Fruit fly (Drosophila melanogaster) whole organism, embryonic: Measurements from ENCODE around the gene fend.
A peak's percentile ranks its signal among the peaks of the same experiment; 100 is the strongest.

ENCODE experiments used
- C15 ChIP-seq: fragments of 200-800 bp; sonication (Bioruptor generic); IDR thresholded peaks from 3 replicates; pipeline ENCODE4 v1.3.6; 2022; ENCODE audit warnings: missing biosample characterization, missing genetic modification characterization
- CG12769 ChIP-seq: fragments of 200-800 bp; sonication (Bioruptor generic); optimal IDR thresholded peaks from 2 replicates; lab custom pipeline; 2019; ENCODE audit warnings: missing biosample characterization, mild to moderate bottlenecking, missing genetic modification characterization, moderate library complexity
- CG12942 ChIP-seq: fragments of 200-800 bp; sonication (Bioruptor generic); optimal IDR thresholded peaks from 3 replicates; lab custom pipeline; 2016; ENCODE audit warnings: missing biosample characterization, missing genetic modification characterization
- CG14014 ChIP-seq: fragments of 200-800 bp; sonication (Bioruptor generic); IDR thresholded peaks from 2 replicates; pipeline ENCODE4 v1.3.6; 2022; ENCODE audit warnings: missing biosample characterization, missing genetic modification characterization
- CG1647 ChIP-seq: fragments of 200-800 bp; sonication (Bioruptor generic); optimal IDR thresholded peaks from 3 replicates; lab custom pipeline; 2016; ENCODE audit warnings: missing biosample characterization, missing genetic modification characterization
- CG16813 ChIP-seq: fragments of 200-800 bp; sonication (Bioruptor generic); IDR thresholded peaks from 3 replicates; pipeline ENCODE4 v1.3.6; 2022; ENCODE audit warnings: missing biosample characterization, missing genetic modification characterization; ENCODE audit not compliant: partially characterized antibody
- CG17359 ChIP-seq: fragments of 200-800 bp; sonication (Bioruptor generic); optimal IDR thresholded peaks from 3 replicates; lab custom pipeline; 2018; ENCODE audit warnings: missing biosample characterization, mild to moderate bottlenecking, missing genetic modification characterization, moderate library complexity
- CG17568 ChIP-seq: fragments of 200-800 bp; sonication (Bioruptor generic); optimal IDR thresholded peaks from 2 replicates; lab custom pipeline; 2018; ENCODE audit warnings: missing biosample characterization, mild to moderate bottlenecking, missing genetic modification characterization, moderate library complexity
- CG17802 ChIP-seq: fragments of 200-800 bp; sonication (Bioruptor generic); optimal IDR thresholded peaks from 2 replicates; lab custom pipeline; 2018; ENCODE audit warnings: missing biosample characterization, mild to moderate bottlenecking, missing genetic modification characterization, moderate library complexity
- CG2120 ChIP-seq: fragments of 200-800 bp; sonication (Bioruptor generic); optimal IDR thresholded peaks from 3 replicates; lab custom pipeline; 2016; ENCODE audit warnings: missing biosample characterization, missing genetic modification characterization
- CG32532 ChIP-seq: fragments of 200-800 bp; sonication (Bioruptor generic); IDR thresholded peaks from 2 replicates; pipeline ENCODE4 v1.3.6; 2022; ENCODE audit warnings: missing biosample characterization, missing genetic modification characterization
- CG3726 ChIP-seq: fragments of 200-800 bp; sonication (Bioruptor generic); IDR thresholded peaks from 3 replicates; pipeline ENCODE4, ENCODE4 v1.3.6; 2022; ENCODE audit warnings: missing biosample characterization, missing genetic modification characterization
- CG3838 ChIP-seq: fragments of 200-800 bp; sonication (Bioruptor generic); optimal IDR thresholded peaks from 3 replicates; lab custom pipeline; 2016; ENCODE audit warnings: missing biosample characterization, missing genetic modification characterization
- CG4328 ChIP-seq: fragments of 200-800 bp; sonication (Bioruptor generic); optimal IDR thresholded peaks from 3 replicates; lab custom pipeline; 2017; ENCODE audit warnings: missing biosample characterization, missing genetic modification reagents, missing genetic modification characterization
- CG4617 ChIP-seq: fragments of 200-800 bp; sonication (Bioruptor generic); optimal IDR thresholded peaks from 3 replicates; lab custom pipeline; 2016; ENCODE audit warnings: missing biosample characterization, missing genetic modification characterization, borderline replicate concordance
- CG4820 ChIP-seq: fragments of 200-800 bp; sonication (Bioruptor generic); optimal IDR thresholded peaks from 3 replicates; lab custom pipeline; 2016; ENCODE audit warnings: missing biosample characterization, missing genetic modification characterization
- CG5953 ChIP-seq: fragments of 200-800 bp; sonication (Bioruptor generic); IDR thresholded peaks from 2 replicates; pipeline ENCODE4 v1.3.6; 2022; ENCODE audit warnings: missing biosample characterization, missing genetic modification characterization
- CG6689 ChIP-seq: fragments of 200-800 bp; sonication (Bioruptor generic); IDR thresholded peaks from 2 replicates; pipeline ENCODE4 v1.3.6; 2022; ENCODE audit warnings: missing biosample characterization, missing genetic modification characterization
- CG6813 ChIP-seq: fragments of 200-800 bp; sonication (Bioruptor generic); optimal IDR thresholded peaks from 2 replicates; lab custom pipeline; 2017; ENCODE audit warnings: missing biosample characterization, missing genetic modification characterization, mild to moderate bottlenecking, moderate library complexity, missing genetic modification reagents
- CG7786 ChIP-seq: fragments of 200-800 bp; sonication (Bioruptor generic); optimal IDR thresholded peaks from 2 replicates; lab custom pipeline; 2016; ENCODE audit warnings: missing biosample characterization, missing genetic modification characterization
- CG7839 ChIP-seq: fragments of 200-800 bp; sonication (Bioruptor generic); optimal IDR thresholded peaks from 3 replicates; lab custom pipeline; 2018; ENCODE audit warnings: missing biosample characterization, mild to moderate bottlenecking, missing genetic modification characterization, moderate library complexity
- CG8944 ChIP-seq: fragments of 200-800 bp; sonication (Bioruptor generic); optimal IDR thresholded peaks from 3 replicates; lab custom pipeline; 2016; ENCODE audit warnings: missing biosample characterization, missing genetic modification characterization
- Dad ChIP-seq: fragments of 200-800 bp; sonication (Bioruptor generic); optimal IDR thresholded peaks from 3 replicates; lab custom pipeline; 2016; ENCODE audit warnings: missing biosample characterization, missing genetic modification characterization
- Dip2 ChIP-seq: fragments of 200-800 bp; sonication (Bioruptor generic); IDR thresholded peaks from 2 replicates; pipeline ENCODE4 v1.3.6; 2022; ENCODE audit warnings: missing biosample characterization, missing genetic modification characterization
- Eip74EF ChIP-seq, 2 experiments: fragments of 200-800 bp in 1 of 2; fragments of >200 bp in 1 of 2; sonication (Bioruptor generic) in 1 of 2; optimal IDR thresholded peaks; 2 replicates each; lab custom pipeline; 2017 to 2019; ENCODE audit warnings: missing biosample characterization in 2 of 2, missing genetic modification characterization in 2 of 2, mild to moderate bottlenecking in 1 of 2, moderate library complexity in 1 of 2
- Fer3 ChIP-seq: fragments of 200-800 bp; sonication (Bioruptor generic); optimal IDR thresholded peaks from 2 replicates; lab custom pipeline; 2018; ENCODE audit warnings: missing biosample characterization, mild to moderate bottlenecking, missing genetic modification characterization, moderate library complexity
- HmgD ChIP-seq: fragments of 200-800 bp; sonication (Bioruptor generic); optimal IDR thresholded peaks from 3 replicates; lab custom pipeline; 2016; ENCODE audit warnings: missing biosample characterization, missing genetic modification characterization
- Hr51 ChIP-seq, 2 experiments: fragments of 200-800 bp; sonication (Bioruptor generic); optimal IDR thresholded peaks; 2 replicates in 1 of 2; 3 replicates in 1 of 2; lab custom pipeline; 2016 to 2018; ENCODE audit warnings: missing biosample characterization in 2 of 2, missing genetic modification characterization in 2 of 2, mild to moderate bottlenecking in 1 of 2, moderate library complexity in 1 of 2
- Jarid2 ChIP-seq: fragments of 200-800 bp; sonication (Bioruptor generic); optimal IDR thresholded peaks from 3 replicates; lab custom pipeline; 2017; ENCODE audit warnings: mild to moderate bottlenecking, missing biosample characterization, missing genetic modification reagents, missing genetic modification characterization
- NC2α ChIP-seq: fragments of 200-800 bp; sonication (Bioruptor generic); optimal IDR thresholded peaks from 2 replicates; lab custom pipeline; 2016; ENCODE audit warnings: missing biosample characterization, missing genetic modification characterization
- Oli ChIP-seq: fragments of 200-800 bp; sonication (Bioruptor generic); optimal IDR thresholded peaks from 2 replicates; lab custom pipeline; 2018; ENCODE audit warnings: missing biosample characterization, mild to moderate bottlenecking, missing genetic modification characterization, moderate library complexity
- aop ChIP-seq: fragments of 200-800 bp; sonication (Bioruptor generic); IDR thresholded peaks from 2 replicates; pipeline ENCODE4 v1.3.6; 2022; ENCODE audit warnings: missing biosample characterization, missing genetic modification characterization
- ase ChIP-seq: fragments of 200-800 bp; sonication (Bioruptor generic); IDR thresholded peaks from 3 replicates; pipeline ENCODE4 v1.3.6; 2022; ENCODE audit warnings: missing biosample characterization, missing genetic modification characterization
- ato ChIP-seq: fragments of 200-800 bp; sonication (Bioruptor generic); IDR thresholded peaks from 2 replicates; pipeline ENCODE4 v1.3.6; 2022; ENCODE audit warnings: missing biosample characterization, missing genetic modification characterization; ENCODE audit not compliant: partially characterized antibody
- bsh ChIP-seq, 2 experiments: fragments of 200-800 bp; sonication (Bioruptor generic); optimal IDR thresholded peaks; 2 replicates each; lab custom pipeline; 2017 to 2018; ENCODE audit warnings: mild to moderate bottlenecking in 2 of 2, missing biosample characterization in 2 of 2, missing genetic modification characterization in 2 of 2, moderate library complexity in 1 of 2
- crol ChIP-seq: fragments of 200-800 bp; sonication (Bioruptor generic); IDR thresholded peaks from 2 replicates; pipeline ENCODE4 v1.3.6; 2022; ENCODE audit warnings: missing biosample characterization, missing genetic modification characterization
- dm ChIP-seq: fragments of 200-800 bp; sonication (Bioruptor generic); optimal IDR thresholded peaks from 3 replicates; lab custom pipeline; 2016; ENCODE audit warnings: missing biosample characterization, missing genetic modification characterization
- her ChIP-seq: fragments of 200-800 bp; sonication (Bioruptor generic); optimal IDR thresholded peaks from 2 replicates; lab custom pipeline; 2016; ENCODE audit warnings: missing biosample characterization, missing genetic modification characterization
- insv ChIP-seq, 2 experiments: fragments of 200-800 bp; sonication (Bioruptor generic); optimal IDR thresholded peaks; 3 replicates each; lab custom pipeline; 2016 to 2018; ENCODE audit warnings: missing biosample characterization in 2 of 2, missing genetic modification characterization in 2 of 2
- jing ChIP-seq: fragments of 200-800 bp; sonication (Bioruptor generic); optimal IDR thresholded peaks from 2 replicates; lab custom pipeline; 2018; ENCODE audit warnings: missing biosample characterization, mild to moderate bottlenecking, missing genetic modification characterization
- luna ChIP-seq: fragments of 200-800 bp; sonication (Bioruptor generic); optimal IDR thresholded peaks from 2 replicates; lab custom pipeline; 2016; ENCODE audit warnings: missing biosample characterization, missing genetic modification characterization
- oc ChIP-seq: fragments of 200-800 bp; sonication (Bioruptor generic); optimal IDR thresholded peaks from 2 replicates; lab custom pipeline; 2018; ENCODE audit warnings: missing biosample characterization, mild to moderate bottlenecking, missing genetic modification characterization, moderate library complexity
- onecut ChIP-seq: fragments of 200-800 bp; sonication (Bioruptor generic); IDR thresholded peaks from 2 replicates; pipeline ENCODE4 v1.3.6; 2022; ENCODE audit warnings: missing biosample characterization, missing genetic modification characterization
- pb ChIP-seq: fragments of 200-800 bp; sonication (Bioruptor generic); optimal IDR thresholded peaks from 3 replicates; lab custom pipeline; 2016; ENCODE audit warnings: missing biosample characterization, missing genetic modification characterization
- pfk ChIP-seq: fragments of 200-800 bp; sonication (Bioruptor generic); optimal IDR thresholded peaks from 2 replicates; lab custom pipeline; 2018; ENCODE audit warnings: missing biosample characterization, mild to moderate bottlenecking, missing genetic modification characterization, moderate library complexity
- pho ChIP-seq: fragments of 200-800 bp; sonication (Bioruptor generic); optimal IDR thresholded peaks from 2 replicates; lab custom pipeline; 2016; ENCODE audit warnings: missing biosample characterization, missing genetic modification characterization
- pros ChIP-seq: fragments of 200-800 bp; sonication (Bioruptor generic); optimal IDR thresholded peaks from 3 replicates; lab custom pipeline; 2019; ENCODE audit warnings: missing biosample characterization, mild to moderate bottlenecking, missing genetic modification characterization, moderate library complexity
- tap ChIP-seq: fragments of 200-800 bp; optimal IDR thresholded peaks from 3 replicates; lab custom pipeline; 2019; ENCODE audit warnings: missing biosample characterization, mild to moderate bottlenecking, missing genetic modification characterization, moderate library complexity
- wek ChIP-seq: fragments of 200-800 bp; sonication (Bioruptor generic); optimal IDR thresholded peaks from 3 replicates; lab custom pipeline; 2018; ENCODE audit warnings: missing biosample characterization, mild to moderate bottlenecking, missing genetic modification characterization, moderate library complexity
- zen ChIP-seq: fragments of 200-800 bp; sonication (Bioruptor generic); optimal IDR thresholded peaks from 3 replicates; lab custom pipeline; 2018; ENCODE audit warnings: missing biosample characterization, mild to moderate bottlenecking, missing genetic modification characterization, moderate library complexity
- zfh2 ChIP-seq: fragments of 200-800 bp; sonication (Bioruptor generic); optimal IDR thresholded peaks from 2 replicates; lab custom pipeline; 2016; ENCODE audit warnings: missing biosample characterization, missing genetic modification characterization

Gene fend

dm6 chrX:9141219-9141618, 6.3 kb upstream of the fend start (continued):
- peak; percentile 63 for TF ChIP-seq CG2120 (GFP tag; lab: Kevin White, UChicago)
- no peak for TF ChIP-seq HmgD (GFP tag; lab: Kevin White, UChicago)
- TF ChIP-seq her (GFP tag; lab: Kevin White, UChicago) = peak; percentile 56
- peak; percentile 2 for TF ChIP-seq CG4328 (GFP tag; lab: Kevin White, UChicago)
- TF ChIP-seq jing (GFP tag; lab: Kevin White, UChicago) = peak; percentile 43
- 0 out of 3 replicates have a peak, but pooled peaks have one; percentile 44 for TF ChIP-seq C15 (GFP tag; lab: Robert Waterston, UW)
- peak; percentile 68 for TF ChIP-seq CG17359 (tag; lab: Kevin White, UChicago)
- TF ChIP-seq tap = peak; percentile 75
- peak; percentile 51 for TF ChIP-seq CG7839 (tag; lab: Kevin White, UChicago)
- TF ChIP-seq Fer3 = peak; percentile 53
- no peak for TF ChIP-seq CG17568 (GFP tag; lab: Kevin White, UChicago)
- TF ChIP-seq Dip2 (GFP tag; lab: Robert Waterston, UW) = no peak
- peak; percentile 49 for TF ChIP-seq CG12942
- peak; percentile 79 for TF ChIP-seq CG14014
- TF ChIP-seq pho = peak; percentile 38
- TF ChIP-seq dm (GFP tag; lab: Kevin White, UChicago) = peak; percentile 20
- TF ChIP-seq CG4617 = peak; percentile 22
- TF ChIP-seq ato = no peak
- TF ChIP-seq CG32532 (GFP tag; lab: Robert Waterston, UW) = peak; percentile 84
- TF ChIP-seq pb (GFP tag; lab: Kevin White, UChicago) = peak; percentile 72
- peak; percentile 70 for TF ChIP-seq CG4820
- peak; percentile 71 for TF ChIP-seq Oli (tag; lab: Kevin White, UChicago)
- TF ChIP-seq CG3726 (GFP tag; lab: Robert Waterston, UW) = peak; percentile 80; the same call in 2 of the 3 replicates
- peak; percentile 13 for TF ChIP-seq zfh2
- peak; percentile 43 for TF ChIP-seq CG17802 (tag; lab: Kevin White, UChicago)
- no peak for TF ChIP-seq luna (GFP tag; lab: Kevin White, UChicago)

dm6 chrX:9139138-9139537, 4.2 kb upstream of the fend start:
- TF ChIP-seq Eip74EF (GFP tag; optimal IDR thresholded peaks at IDR 0.05; lab: Kevin White, UChicago) (peak in 1 of 2 experiments; percentile 60), CG3838 (no peak), CG7839 (tag; lab: Kevin White, UChicago) (no peak), pros (GFP tag; lab: Kevin White, UChicago) (peak; percentile 27), CG16813 (GFP tag; lab: Robert Waterston, UW) (no peak), CG5953 (no peak), CG7786 (GFP tag; lab: Kevin White, UChicago) (no peak), ase (GFP tag; lab: Robert Waterston, UW) (0 out of 3 replicates have a peak, but pooled peaks have one; percentile 21), CG6689 (GFP tag; lab: Robert Waterston, UW) (no peak), insv (GFP tag; optimal IDR thresholded peaks at IDR 0.05; lab: Kevin White, UChicago) (no peak), crol (GFP tag; lab: Robert Waterston, UW) (peak; percentile 96), zen (tag; lab: Kevin White, UChicago) (no peak), aop (GFP tag; lab: Robert Waterston, UW) (peak; percentile 88), Dad (GFP tag; lab: Kevin White, UChicago) (no peak), Jarid2 (peak; percentile 17), CG6813 (GFP tag; lab: Kevin White, UChicago) (no peak), wek (GFP tag; lab: Kevin White, UChicago) (peak; percentile 37), Hr51 (GFP tag; optimal IDR thresholded peaks at IDR 0.05; lab: Kevin White, UChicago) (no peak), CG1647 (GFP tag; lab: Kevin White, UChicago) (no peak), CG8944 (GFP tag; lab: Kevin White, UChicago) (no peak), oc (tag; lab: Kevin White, UChicago) (peak; percentile 46), onecut (GFP tag; lab: Robert Waterston, UW) (no peak), NC2α (no peak), bsh (GFP tag; optimal IDR thresholded peaks at IDR 0.05; lab: Kevin White, UChicago) (peak in 1 of 2 experiments; percentile 59), CG12769 (peak; percentile 62), pfk (GFP tag; lab: Kevin White, UChicago) (no peak)
